Worm (Caenorhabditis elegans) whole organism, L4/young adult: Measurements from ENCODE around the gene F17C11.6.

ENCODE experiments used
- W03F9.2 ChIP-seq: fragments of 150-350 bp; optimal IDR thresholded peaks from 2 replicates; lab custom pipeline; 2014; ENCODE audit warnings: missing biosample characterization, missing genetic modification characterization
- dao-5 ChIP-seq: sonication (generic microtip); optimal IDR thresholded peaks from 2 replicates; lab custom pipeline; 2016; ENCODE audit warnings: missing genotype, missing genetic modification characterization, moderate library complexity, missing compliant biosample characterization
- him-1 ChIP-seq: sonication (generic microtip); optimal IDR thresholded peaks from 2 replicates; lab custom pipeline; 2016; ENCODE audit warnings: missing genotype, missing genetic modification reagents, missing genetic modification characterization, missing compliant biosample characterization

The F17C11.6 gene

ce11 chrV:11004094-11004493 lies 49.2 kb downstream of the F17C11.6 start:
- TF ChIP-seq W03F9.2 (tag; lab: Kevin White, UChicago) (no peak), dao-5 (tag; lab: Kevin White, UChicago) (no peak), him-1 (tag; lab: Kevin White, UChicago) (no peak)
